Worm (Caenorhabditis elegans) whole organism, late embryonic: ENCODE results near the gene F10B5.2.

Source experiments
- C08G9.2 ChIP-seq: sonication (generic microtip); optimal IDR thresholded peaks from 2 replicates; lab custom pipeline; 2016; ENCODE audit warnings: mild to moderate bottlenecking, missing genetic modification characterization, moderate library complexity, missing compliant biosample characterization
- C38D4.7 ChIP-seq: fragments of 200-800 bp; sonication (Bioruptor generic); optimal IDR thresholded peaks from 2 replicates; lab custom pipeline; 2018; ENCODE audit warnings: mild to moderate bottlenecking, missing genetic modification characterization, moderate library complexity, missing compliant biosample characterization
- F13H6.1 ChIP-seq: sonication (generic microtip); optimal IDR thresholded peaks from 2 replicates; lab custom pipeline; 2016; ENCODE audit warnings: missing genetic modification characterization, missing compliant biosample characterization
- K09A11.1 ChIP-seq: sonication (generic microtip); optimal IDR thresholded peaks from 2 replicates; lab custom pipeline; 2017; ENCODE audit warnings: antibody characterized with exemption, mild to moderate bottlenecking, missing genetic modification characterization, missing compliant biosample characterization; ENCODE audit not compliant: insufficient read depth
- Y22D7AL.16 ChIP-seq: sonication (generic microtip); optimal IDR thresholded peaks from 2 replicates; lab custom pipeline; 2016; ENCODE audit warnings: missing genetic modification characterization, missing compliant biosample characterization
- ahr-1 ChIP-seq: sonication (generic microtip); optimal IDR thresholded peaks from 2 replicates; lab custom pipeline; 2016; ENCODE audit warnings: missing genetic modification characterization, missing compliant biosample characterization
- ceh-14 ChIP-seq: sonication (generic microtip); optimal IDR thresholded peaks from 2 replicates; lab custom pipeline; 2016; ENCODE audit warnings: missing genotype, missing genetic modification characterization, missing compliant biosample characterization
- ceh-18 ChIP-seq: sonication (generic microtip); optimal IDR thresholded peaks from 2 replicates; lab custom pipeline; 2016; ENCODE audit warnings: missing genetic modification characterization, missing compliant biosample characterization
- ceh-19 ChIP-seq: fragments of 200-800 bp; sonication (Bioruptor generic); optimal IDR thresholded peaks from 2 replicates; lab custom pipeline; 2018; ENCODE audit warnings: mild to moderate bottlenecking, missing genetic modification characterization, missing compliant biosample characterization
- ceh-2 ChIP-seq: sonication (generic microtip); optimal IDR thresholded peaks from 2 replicates; lab custom pipeline; 2016; ENCODE audit warnings: missing genotype, missing genetic modification characterization, missing compliant biosample characterization
- ceh-22 ChIP-seq: sonication (generic microtip); optimal IDR thresholded peaks from 2 replicates; lab custom pipeline; 2017; ENCODE audit warnings: missing biosample characterization, missing genetic modification characterization
- ceh-31 ChIP-seq: sonication (generic microtip); optimal IDR thresholded peaks from 2 replicates; lab custom pipeline; 2016; ENCODE audit warnings: missing genetic modification characterization, missing compliant biosample characterization
- ceh-34 ChIP-seq: sonication (generic microtip); optimal IDR thresholded peaks from 2 replicates; lab custom pipeline; 2016; ENCODE audit warnings: mild to moderate bottlenecking, missing genetic modification characterization, missing compliant biosample characterization
- ceh-45 ChIP-seq: fragments of 200-800 bp; sonication (Bioruptor generic); IDR thresholded peaks from 2 replicates; pipeline ENCODE4 v1.3.6; 2022; ENCODE audit warnings: missing genetic modification reagents, missing genetic modification characterization, missing compliant biosample characterization
- ceh-48 ChIP-seq: sonication (generic microtip); optimal IDR thresholded peaks from 2 replicates; lab custom pipeline; 2016; ENCODE audit warnings: missing genetic modification characterization, inconsistent platforms, missing compliant biosample characterization
- ceh-6 ChIP-seq: fragments of 200-800 bp; sonication (Bioruptor generic); optimal IDR thresholded peaks from 2 replicates; lab custom pipeline; 2018; ENCODE audit warnings: mild to moderate bottlenecking, missing genetic modification characterization, missing compliant biosample characterization
- dmd-4 ChIP-seq: sonication (generic microtip); optimal IDR thresholded peaks from 2 replicates; lab custom pipeline; 2016; ENCODE audit warnings: borderline replicate concordance, missing genetic modification characterization, missing compliant biosample characterization
- dve-1 ChIP-seq: sonication (generic microtip); optimal IDR thresholded peaks from 2 replicates; lab custom pipeline; 2017; ENCODE audit warnings: antibody characterized with exemption, mild to moderate bottlenecking, missing genetic modification characterization, missing compliant biosample characterization
- elt-4 ChIP-seq: sonication (generic microtip); optimal IDR thresholded peaks from 2 replicates; lab custom pipeline; 2016; ENCODE audit warnings: missing genetic modification characterization, missing compliant biosample characterization
- ets-4 ChIP-seq: sonication (generic microtip); optimal IDR thresholded peaks from 2 replicates; lab custom pipeline; 2016; ENCODE audit warnings: missing genetic modification characterization, missing compliant biosample characterization
- fax-1 ChIP-seq: sonication (generic microtip); optimal IDR thresholded peaks from 2 replicates; lab custom pipeline; 2016; ENCODE audit warnings: missing genotype, missing genetic modification characterization, missing compliant biosample characterization
- fkh-10 ChIP-seq: fragments of 150-350 bp; optimal IDR thresholded peaks from 2 replicates; lab custom pipeline; 2014; ENCODE audit warnings: missing biosample characterization, missing genetic modification reagents, missing genetic modification characterization
- gmeb-2 ChIP-seq: sonication (generic microtip); optimal IDR thresholded peaks from 2 replicates; lab custom pipeline; 2016; ENCODE audit warnings: missing genetic modification characterization, inconsistent platforms, missing compliant biosample characterization
- hlh-13 ChIP-seq: fragments of 200-800 bp; sonication (Bioruptor generic); optimal IDR thresholded peaks from 2 replicates; lab custom pipeline; 2018; ENCODE audit warnings: mild to moderate bottlenecking, missing genetic modification characterization, missing compliant biosample characterization
- hlh-15 ChIP-seq: sonication (generic microtip); optimal IDR thresholded peaks from 2 replicates; lab custom pipeline; 2016; ENCODE audit warnings: missing genetic modification characterization, missing compliant biosample characterization
- hlh-30 ChIP-seq: sonication (generic microtip); optimal IDR thresholded peaks from 2 replicates; lab custom pipeline; 2017; ENCODE audit warnings: antibody characterized with exemption, missing genetic modification characterization, missing compliant biosample characterization; ENCODE audit not compliant: insufficient read depth
- lin-11 ChIP-seq: fragments of 200-800 bp; sonication (Bioruptor generic); optimal IDR thresholded peaks from 2 replicates; lab custom pipeline; 2018; ENCODE audit warnings: mild to moderate bottlenecking, missing genetic modification characterization, missing compliant biosample characterization
- nfya-1 ChIP-seq: sonication (generic microtip); optimal IDR thresholded peaks from 2 replicates; lab custom pipeline; 2017; ENCODE audit warnings: missing genetic modification characterization, mild to moderate bottlenecking, missing compliant biosample characterization, antibody characterized with exemption, moderate library complexity
- nhr-11 ChIP-seq: fragments of 150-350 bp; optimal IDR thresholded peaks from 2 replicates; lab custom pipeline; 2014; ENCODE audit warnings: missing biosample characterization, missing genetic modification characterization
- nhr-232 ChIP-seq: sonication (generic microtip); optimal IDR thresholded peaks from 2 replicates; lab custom pipeline; 2016; ENCODE audit warnings: missing genetic modification characterization, missing compliant biosample characterization
- odd-2 ChIP-seq: sonication (generic microtip); optimal IDR thresholded peaks from 2 replicates; lab custom pipeline; 2017; ENCODE audit warnings: antibody characterized with exemption, mild to moderate bottlenecking, missing genetic modification characterization, missing compliant biosample characterization
- pag-3 ChIP-seq: sonication (generic microtip); optimal IDR thresholded peaks from 2 replicates; lab custom pipeline; 2016; ENCODE audit warnings: missing compliant biosample characterization, missing genetic modification characterization, borderline replicate concordance
- pha-4 ChIP-seq: fragments of 150-350 bp; optimal IDR thresholded peaks from 2 replicates; lab custom pipeline; 2018; ENCODE audit warnings: missing biosample characterization, missing genetic modification reagents, missing genetic modification characterization
- pqm-1 ChIP-seq: sonication (generic microtip); optimal IDR thresholded peaks from 2 replicates; lab custom pipeline; 2016; ENCODE audit warnings: missing genetic modification characterization, missing compliant biosample characterization
- pros-1 ChIP-seq: fragments of 150-350 bp; optimal IDR thresholded peaks from 2 replicates; lab custom pipeline; 2014; ENCODE audit warnings: missing biosample characterization, missing genetic modification reagents, missing genetic modification characterization
- sox-4 ChIP-seq: sonication (generic microtip); optimal IDR thresholded peaks from 2 replicates; lab custom pipeline; 2017; ENCODE audit warnings: mild to moderate bottlenecking, missing genetic modification characterization, inconsistent platforms, missing compliant biosample characterization
- tbx-7 ChIP-seq: sonication (generic microtip); optimal IDR thresholded peaks from 2 replicates; lab custom pipeline; 2016; ENCODE audit warnings: missing genotype, missing genetic modification characterization, missing compliant biosample characterization
- unc-3 ChIP-seq, 2 experiments: fragments of 200-800 bp in 1 of 2; sonication (Bioruptor generic) in 1 of 2; sonication (generic microtip) in 1 of 2; conservative IDR thresholded peaks in 1 of 2; optimal IDR thresholded peaks in 1 of 2; 2 replicates each; pipeline versions ENCODE4 v1.3.6 to Lab custom; 2016 to 2022; ENCODE audit warnings: missing compliant biosample characterization in 2 of 2, missing genetic modification characterization in 2 of 2, missing genetic modification reagents in 1 of 2
- unc-42 ChIP-seq: sonication (generic microtip); optimal IDR thresholded peaks from 2 replicates; lab custom pipeline; 2016; ENCODE audit warnings: missing genotype, missing genetic modification characterization, missing compliant biosample characterization
- unc-55 ChIP-seq: sonication (generic microtip); optimal IDR thresholded peaks from 2 replicates; lab custom pipeline; 2017; ENCODE audit warnings: missing biosample characterization, missing genetic modification reagents, missing genetic modification characterization
- zip-5 ChIP-seq: sonication (generic microtip); optimal IDR thresholded peaks from 2 replicates; lab custom pipeline; 2016; ENCODE audit warnings: missing genetic modification characterization, missing compliant biosample characterization

F10B5.2 gene

ce11 chrII:8106921-8107695 lies 37.5 kb upstream of the F10B5.2 start, which contains the start of the genes chst-1 and C41C4.9 (continued):
- TF ChIP-seq dve-1 (tag; lab: Kevin White, UChicago), result peak; percentile 90
- peak; percentile 88 for TF ChIP-seq C38D4.7 (GFP tag; lab: Kevin White, UChicago)
- TF ChIP-seq F13H6.1, result peak; percentile 86
- no peak for TF ChIP-seq pros-1 (tag; lab: Kevin White, UChicago)
- TF ChIP-seq hlh-13 (GFP tag; lab: Kevin White, UChicago), result peak; percentile 91
- peak; percentile 73 for TF ChIP-seq elt-4 (tag; lab: Kevin White, UChicago)
- TF ChIP-seq unc-42, result peak; percentile 26
- peak; percentile 67 for TF ChIP-seq zip-5 (tag; lab: Kevin White, UChicago)
- peak; percentile 87 for TF ChIP-seq ceh-2
- peak; percentile 56 for TF ChIP-seq ceh-22 (tag; lab: Kevin White, UChicago)
- peak; percentile 86 for TF ChIP-seq dmd-4
- TF ChIP-seq nhr-232 (tag; lab: Kevin White, UChicago), result peak; percentile 89
- TF ChIP-seq odd-2 (tag; lab: Kevin White, UChicago), result no peak
- TF ChIP-seq ceh-34 (tag; lab: Kevin White, UChicago), result peak; percentile 92
- TF ChIP-seq fax-1 (tag; lab: Kevin White, UChicago), result peak; percentile 87
- peak; percentile 77 for TF ChIP-seq ets-4 (tag; lab: Kevin White, UChicago)
- TF ChIP-seq ceh-45, result peak; percentile 79
- TF ChIP-seq hlh-15 (tag; lab: Kevin White, UChicago), result peak; percentile 88
- peak; percentile 88 for TF ChIP-seq Y22D7AL.16 (tag; lab: Kevin White, UChicago)
- TF ChIP-seq K09A11.1 (tag; lab: Kevin White, UChicago), result peak; percentile 79
- TF ChIP-seq sox-4 (tag; lab: Kevin White, UChicago), result peak; percentile 92
- TF ChIP-seq nhr-11, result no peak
- TF ChIP-seq hlh-30 (tag; lab: Kevin White, UChicago), result peak; percentile 69
- TF ChIP-seq ceh-31 (tag; lab: Kevin White, UChicago), result peak; percentile 84
- TF ChIP-seq unc-55 (GFP tag; lab: Kevin White, UChicago), result peak; percentile 16
- TF ChIP-seq ceh-19 (GFP tag; lab: Kevin White, UChicago), result peak; percentile 94
- peak; percentile 84 for TF ChIP-seq pqm-1 (tag; lab: Kevin White, UChicago)
- TF ChIP-seq C08G9.2 (tag; lab: Kevin White, UChicago), result peak; percentile 80
- TF ChIP-seq tbx-7 (tag; lab: Kevin White, UChicago), result peak; percentile 55
- peak; percentile 91 for TF ChIP-seq unc-3 (GFP tag; conservative IDR thresholded peaks at IDR 0.05; lab: Robert Waterston, UW)
- peak; percentile 86 for TF ChIP-seq unc-3 (tag; optimal IDR thresholded peaks at IDR 0.05; lab: Kevin White, UChicago)
- TF ChIP-seq nfya-1 (tag; lab: Kevin White, UChicago), result peak; percentile 69
- TF ChIP-seq ceh-14, result peak; percentile 88
- peak; percentile 82 for TF ChIP-seq ceh-48 (tag; lab: Kevin White, UChicago)
- TF ChIP-seq lin-11 (tag; lab: Kevin White, UChicago), result peak; percentile 88
- TF ChIP-seq pag-3 (tag; lab: Kevin White, UChicago), result peak; percentile 84
- TF ChIP-seq ceh-18, result peak; percentile 88
- peak; percentile 93 for TF ChIP-seq gmeb-2 (tag; lab: Kevin White, UChicago)
- TF ChIP-seq fkh-10 (GFP tag; lab: Kevin White, UChicago), result peak; percentile 74
- TF ChIP-seq ahr-1, result peak; percentile 91
- no peak for TF ChIP-seq pha-4 (tag; lab: Kevin White, UChicago)
- peak; percentile 96 for TF ChIP-seq ceh-6
